In the genomic region with DNA sequence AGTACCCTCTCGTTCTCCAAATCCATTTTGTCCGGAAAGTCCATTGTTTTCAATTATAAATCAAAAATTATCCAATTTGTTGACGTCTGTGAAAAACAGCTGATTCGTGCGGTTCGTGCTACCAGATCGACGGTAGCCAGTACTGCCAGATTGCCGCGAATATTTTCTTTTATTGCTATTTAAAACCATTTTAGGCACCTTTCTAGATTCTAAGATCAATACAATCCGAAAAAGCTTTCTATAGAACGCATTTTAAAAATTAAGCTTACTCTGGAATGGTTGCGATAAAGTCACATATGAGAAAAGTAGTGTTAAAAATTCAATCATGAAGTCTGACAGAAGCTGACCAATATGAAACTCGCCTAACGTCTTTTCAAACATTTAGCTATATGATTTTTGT, we compare ENCODE assay signal across 5 fruit fly cellular contexts.
TF ChIP-seq lines count a peak whose summit lies in the region.

A gene (minus strand): TSS at position 110 of the 400 bp plus-strand sequence.

- no peak for TF ChIP-seq CTCF in whole organism, embryonic (GFP tag; optimal IDR thresholded peaks at IDR 0.05; lab: Kevin White, UChicago)

TF ChIP-seq in whole organism, adult, 20 proteins besides CTCF, POLR2A, EP300 and RAD21 (continues in another document):
- TF ChIP-seq Hr96 (GFP tag; optimal IDR thresholded peaks at IDR 0.05; lab: Kevin White, UChicago) (no peak), CG11617 (GFP tag; optimal IDR thresholded peaks at IDR 0.05; lab: Kevin White, UChicago) (no peak), cnc (optimal IDR thresholded peaks at IDR 0.05; lab: Kevin White, UChicago) (no peak), ovo (GFP tag; optimal IDR thresholded peaks at IDR 0.05; lab: Kevin White, UChicago) (no peak), tj (GFP tag; optimal IDR thresholded peaks at IDR 0.05; lab: Kevin White, UChicago) (no peak), toe (GFP tag; optimal IDR thresholded peaks at IDR 0.05; lab: Kevin White, UChicago) (peak; percentile 27), Crg-1 (GFP tag; optimal IDR thresholded peaks at IDR 0.05; lab: Kevin White, UChicago) (peak; percentile 63), CG7045 (GFP tag; optimal IDR thresholded peaks at IDR 0.05; lab: Kevin White, UChicago) (no peak), pad (GFP tag; optimal IDR thresholded peaks at IDR 0.05; lab: Kevin White, UChicago) (no peak), CG12768 (GFP tag; optimal IDR thresholded peaks at IDR 0.05; lab: Kevin White, UChicago) (no peak), Clk (GFP tag; optimal IDR thresholded peaks at IDR 0.05; lab: Kevin White, UChicago) (no peak), CG7101 (tag; optimal IDR thresholded peaks at IDR 0.05; lab: Kevin White, UChicago) (peak; percentile 22), kay (GFP tag; lab: Kevin White, UChicago; ENCODE audit: borderline replicate concordance) (no peak), Mnt (GFP tag; optimal IDR thresholded peaks at IDR 0.05; lab: Kevin White, UChicago) (peak; percentile 4), cic (GFP tag; optimal IDR thresholded peaks at IDR 0.05; lab: Kevin White, UChicago) (no peak), CG5204 (GFP tag; optimal IDR thresholded peaks at IDR 0.05; lab: Kevin White, UChicago) (peak; percentile 34), bab1 (GFP tag; optimal IDR thresholded peaks at IDR 0.05; lab: Kevin White, UChicago) (peak; percentile 27), CG1620 (GFP tag; optimal IDR thresholded peaks at IDR 0.05; lab: Kevin White, UChicago) (peak; percentile 39)

TF ChIP-seq in whole organism, embryonic, 481 proteins besides CTCF, POLR2A, EP300 and RAD21 (continues in another document):
- TF ChIP-seq Fer3 (tag; optimal IDR thresholded peaks at IDR 0.05; lab: Kevin White, UChicago) = no peak
- TF ChIP-seq CG6813 (GFP tag; optimal IDR thresholded peaks at IDR 0.05; lab: Kevin White, UChicago) = no peak
- no peak for TF ChIP-seq CG8478 (optimal IDR thresholded peaks at IDR 0.05; lab: Kevin White, UChicago)
- peak; percentile 65 for TF ChIP-seq gem (tag; optimal IDR thresholded peaks at IDR 0.05; lab: Kevin White, UChicago)
- TF ChIP-seq stwl (tag; optimal IDR thresholded peaks at IDR 0.05; lab: Kevin White, UChicago) = peak; percentile 59
- no peak for TF ChIP-seq CG31388 (GFP tag; optimal IDR thresholded peaks at IDR 0.05; lab: Kevin White, UChicago)
- TF ChIP-seq seq (GFP tag; IDR thresholded peaks at IDR 0.05; lab: Robert Waterston, UW) = no peak
- no peak for TF ChIP-seq CG34422 (GFP tag; IDR thresholded peaks at IDR 0.05; lab: Robert Waterston, UW)
- TF ChIP-seq CG16815 (GFP tag; optimal IDR thresholded peaks at IDR 0.05; lab: Kevin White, UChicago) = peak; percentile 3
- peak; percentile 10 for TF ChIP-seq Max (GFP tag; optimal IDR thresholded peaks at IDR 0.05; lab: Kevin White, UChicago)
- TF ChIP-seq Hr78 (GFP tag; optimal IDR thresholded peaks at IDR 0.05; lab: Kevin White, UChicago) = no peak
- TF ChIP-seq lov (optimal IDR thresholded peaks at IDR 0.05; lab: Kevin White, UChicago) = no peak
- no peak for TF ChIP-seq lov (GFP tag; IDR thresholded peaks at IDR 0.05; lab: Robert Waterston, UW)
- peak; percentile 58 for TF ChIP-seq bab2 (GFP tag; optimal IDR thresholded peaks at IDR 0.05; lab: Kevin White, UChicago)
- peak; percentile 45 for TF ChIP-seq CG1602 (GFP tag; optimal IDR thresholded peaks at IDR 0.05; lab: Kevin White, UChicago)
- peak; percentile 20 for TF ChIP-seq CG10979 (tag; optimal IDR thresholded peaks at IDR 0.05; lab: Kevin White, UChicago)
- no peak for TF ChIP-seq cwo (GFP tag; optimal IDR thresholded peaks at IDR 0.05; lab: Kevin White, UChicago)
- TF ChIP-seq CG4707 (GFP tag; optimal IDR thresholded peaks at IDR 0.05; lab: Kevin White, UChicago) = no peak
- TF ChIP-seq psq (GFP tag; optimal IDR thresholded peaks at IDR 0.05; lab: Kevin White, UChicago) = no peak

TF ChIP-seq in whole organism, prepupa, 60 proteins besides CTCF, POLR2A, EP300 and RAD21 (continues in another document):
- TF ChIP-seq CG6792 (GFP tag; optimal IDR thresholded peaks at IDR 0.05; lab: Kevin White, UChicago) (peak; percentile 30), CG3032 (tag; optimal IDR thresholded peaks at IDR 0.05; lab: Kevin White, UChicago) (peak; percentile 16), Gug (GFP tag; IDR thresholded peaks at IDR 0.05; lab: Robert Waterston, UW) (peak; percentile 15; the same call in 1 of the 2 replicates), OdsH (GFP tag; optimal IDR thresholded peaks at IDR 0.05; lab: Kevin White, UChicago) (peak; percentile 26), vri (GFP tag; optimal IDR thresholded peaks at IDR 0.05; lab: Kevin White, UChicago) (no peak), achi (GFP tag; optimal IDR thresholded peaks at IDR 0.05; lab: Kevin White, UChicago) (peak; percentile 31), topi (GFP tag; optimal IDR thresholded peaks at IDR 0.05; lab: Kevin White, UChicago) (peak; percentile 15), CG3919 (GFP tag; optimal IDR thresholded peaks at IDR 0.05; lab: Kevin White, UChicago) (peak; percentile 24), CG8632 (GFP tag; optimal IDR thresholded peaks at IDR 0.05; lab: Kevin White, UChicago) (no peak), Hr39 (GFP tag; optimal IDR thresholded peaks at IDR 0.05; lab: Kevin White, UChicago) (peak; percentile 71), Ets21C (GFP tag; optimal IDR thresholded peaks at IDR 0.05; lab: Kevin White, UChicago) (peak; percentile 40), Hr4 (GFP tag; optimal IDR thresholded peaks at IDR 0.05; lab: Kevin White, UChicago) (no peak), Sox15 (GFP tag; optimal IDR thresholded peaks at IDR 0.05; lab: Kevin White, UChicago) (peak; percentile 19), CG4318 (GFP tag; optimal IDR thresholded peaks at IDR 0.05; lab: Kevin White, UChicago) (no peak), CG31627 (GFP tag; optimal IDR thresholded peaks at IDR 0.05; lab: Kevin White, UChicago) (peak; percentile 74), Ets96B (tag; optimal IDR thresholded peaks at IDR 0.05; lab: Kevin White, UChicago) (no peak), CG10669 (GFP tag; optimal IDR thresholded peaks at IDR 0.05; lab: Kevin White, UChicago) (no peak), CG11902 (GFP tag; optimal IDR thresholded peaks at IDR 0.05; lab: Kevin White, UChicago) (no peak)

TF ChIP-seq in whole organism, pupa, 21 proteins besides CTCF, POLR2A, EP300 and RAD21:
- TF ChIP-seq Pif1B (GFP tag; optimal IDR thresholded peaks at IDR 0.05; lab: Kevin White, UChicago) (no peak), gl (tag; optimal IDR thresholded peaks at IDR 0.05; lab: Kevin White, UChicago) (no peak), Ets98B (GFP tag; IDR thresholded peaks at IDR 0.05; lab: Robert Waterston, UW) (no peak), CG8159 (tag; optimal IDR thresholded peaks at IDR 0.05; lab: Kevin White, UChicago) (peak; percentile 0), CG14655 (GFP tag; optimal IDR thresholded peaks at IDR 0.05; lab: Kevin White, UChicago) (no peak), rn (GFP tag; IDR thresholded peaks at IDR 0.05; lab: Robert Waterston, UW) (no peak), CG17806 (tag; optimal IDR thresholded peaks at IDR 0.05; lab: Kevin White, UChicago) (no peak), CG34367 (tag; optimal IDR thresholded peaks at IDR 0.05; lab: Kevin White, UChicago) (no peak)

TF ChIP-seq in whole organism, wandering third instar larva, 38 proteins besides CTCF, POLR2A, EP300 and RAD21 (continues in another document):
- TF ChIP-seq sage (GFP tag; optimal IDR thresholded peaks at IDR 0.05; lab: Kevin White, UChicago) (no peak), woc (GFP tag; optimal IDR thresholded peaks at IDR 0.05; lab: Kevin White, UChicago) (no peak), Vsx2 (GFP tag; optimal IDR thresholded peaks at IDR 0.05; lab: Kevin White, UChicago; ENCODE audit: partially characterized antibody) (no peak), psq (GFP tag; optimal IDR thresholded peaks at IDR 0.05; lab: Kevin White, UChicago) (peak; percentile 24), usp (GFP tag; optimal IDR thresholded peaks at IDR 0.05; lab: Kevin White, UChicago) (no peak), Dif (GFP tag; optimal IDR thresholded peaks at IDR 0.05; lab: Kevin White, UChicago; ENCODE audit: partially characterized antibody) (no peak), lola (GFP tag; optimal IDR thresholded peaks at IDR 0.05; lab: Kevin White, UChicago) (no peak), Dfd (GFP tag; optimal IDR thresholded peaks at IDR 0.05; lab: Kevin White, UChicago) (no peak), brk (GFP tag; optimal IDR thresholded peaks at IDR 0.05; lab: Kevin White, UChicago) (no peak), Hnf4 (GFP tag; optimal IDR thresholded peaks at IDR 0.05; lab: Kevin White, UChicago) (no peak), rgr (GFP tag; optimal IDR thresholded peaks at IDR 0.05; lab: Kevin White, UChicago) (peak; percentile 66), N (GFP tag; optimal IDR thresholded peaks at IDR 0.05; lab: Kevin White, UChicago) (no peak), Hr78 (GFP tag; optimal IDR thresholded peaks at IDR 0.05; lab: Kevin White, UChicago) (no peak), tai (GFP tag; optimal IDR thresholded peaks at IDR 0.05; lab: Kevin White, UChicago) (peak; percentile 67), fru (GFP tag; optimal IDR thresholded peaks at IDR 0.05; lab: Kevin White, UChicago) (peak; percentile 42), CG9705 (GFP tag; optimal IDR thresholded peaks at IDR 0.05; lab: Kevin White, UChicago) (no peak), dl (GFP tag; optimal IDR thresholded peaks at IDR 0.05; lab: Kevin White, UChicago; ENCODE audit: insufficient read depth in 1 of 2, partially characterized antibody in 2 of 2) (no peak), Jra (GFP tag; optimal IDR thresholded peaks at IDR 0.05; lab: Kevin White, UChicago) (no peak), ey (GFP tag; optimal IDR thresholded peaks at IDR 0.05; lab: Kevin White, UChicago) (peak; percentile 59), OdsH (GFP tag; optimal IDR thresholded peaks at IDR 0.05; lab: Kevin White, UChicago) (peak; percentile 33), Mio (GFP tag; optimal IDR thresholded peaks at IDR 0.05; lab: Kevin White, UChicago) (no peak), CG32264 (GFP tag; optimal IDR thresholded peaks at IDR 0.05; lab: Kevin White, UChicago) (no peak), Myc (optimal IDR thresholded peaks at IDR 0.05; lab: Kevin White, UChicago) (no peak), dmrt93B (GFP tag; optimal IDR thresholded peaks at IDR 0.05; lab: Kevin White, UChicago) (no peak), Hr83 (GFP tag; optimal IDR thresholded peaks at IDR 0.05; lab: Kevin White, UChicago; ENCODE audit: poor library complexity, severe bottlenecking) (no peak), sv (GFP tag; optimal IDR thresholded peaks at IDR 0.05; lab: Kevin White, UChicago) (peak; percentile 43), Rel (GFP tag; optimal IDR thresholded peaks at IDR 0.05; lab: Kevin White, UChicago) (no peak), Rel (tag; optimal IDR thresholded peaks at IDR 0.05; lab: Kevin White, UChicago) (no peak), pan (optimal IDR thresholded peaks at IDR 0.05; lab: Kevin White, UChicago) (no peak), HLH106 (tag; optimal IDR thresholded peaks at IDR 0.05; lab: Kevin White, UChicago) (peak; percentile 38), h (GFP tag; optimal IDR thresholded peaks at IDR 0.05; lab: Kevin White, UChicago) (peak; percentile 34), foxo (GFP tag; optimal IDR thresholded peaks at IDR 0.05; lab: Kevin White, UChicago) (peak in 1 of 2 experiments; percentile 71), GATAd (GFP tag; optimal IDR thresholded peaks at IDR 0.05; lab: Kevin White, UChicago) (no peak)
